Worm (Caenorhabditis elegans) whole organism, L2 larva: ENCODE data around the gene lin-48.

Experiments
- C34F6.9 ChIP-seq: fragments of 150-350 bp; optimal IDR thresholded peaks from 2 replicates; lab custom pipeline; 2014; ENCODE audit warnings: missing biosample characterization, missing genetic modification characterization
- F13H6.1 ChIP-seq: sonication (generic microtip); optimal IDR thresholded peaks from 2 replicates; lab custom pipeline; 2016; ENCODE audit warnings: missing genetic modification characterization, missing compliant biosample characterization
- R02D3.7 ChIP-seq: fragments of 150-350 bp; optimal IDR thresholded peaks from 2 replicates; lab custom pipeline; 2014; ENCODE audit warnings: missing biosample characterization, missing genetic modification characterization
- Y55F3AM.14 ChIP-seq: fragments of 200-800 bp; sonication (Bioruptor generic); optimal IDR thresholded peaks from 2 replicates; lab custom pipeline; 2018; ENCODE audit warnings: mild to moderate bottlenecking, missing genetic modification characterization, missing compliant biosample characterization
- ZK546.5 ChIP-seq: sonication (generic microtip); optimal IDR thresholded peaks from 2 replicates; lab custom pipeline; 2017; ENCODE audit warnings: missing biosample characterization, missing genetic modification characterization
- alr-1 ChIP-seq: fragments of 150-350 bp; optimal IDR thresholded peaks from 2 replicates; lab custom pipeline; 2014; ENCODE audit warnings: missing biosample characterization, missing genetic modification characterization
- aly-2 ChIP-seq: fragments of 150-350 bp; optimal IDR thresholded peaks from 2 replicates; lab custom pipeline; 2014; ENCODE audit warnings: missing biosample characterization, missing genetic modification characterization
- ama-1 ChIP-seq: fragments of 150-350 bp; optimal IDR thresholded peaks from 2 replicates; lab custom pipeline; 2018; ENCODE audit warnings: inconsistent platforms
- blmp-1 ChIP-seq: sonication (generic microtip); optimal IDR thresholded peaks from 2 replicates; lab custom pipeline; 2017; ENCODE audit warnings: missing genetic modification characterization, mild to moderate bottlenecking, missing compliant biosample characterization, antibody characterized with exemption, moderate library complexity; ENCODE audit not compliant: insufficient read depth
- ceh-16 ChIP-seq: fragments of 150-350 bp; optimal IDR thresholded peaks from 2 replicates; lab custom pipeline; 2014; ENCODE audit warnings: missing biosample characterization, missing genetic modification characterization
- ceh-82 ChIP-seq: fragments of 150-350 bp; optimal IDR thresholded peaks from 2 replicates; lab custom pipeline; 2014; ENCODE audit warnings: missing biosample characterization, missing genetic modification characterization
- crh-2 ChIP-seq: sonication (generic microtip); optimal IDR thresholded peaks from 2 replicates; lab custom pipeline; 2017; ENCODE audit warnings: missing biosample characterization, missing genetic modification characterization
- dmd-4 ChIP-seq: sonication (generic microtip); optimal IDR thresholded peaks from 2 replicates; lab custom pipeline; 2017; ENCODE audit warnings: missing biosample characterization, missing genetic modification characterization
- egl-27 ChIP-seq: sonication (generic microtip); optimal IDR thresholded peaks from 3 replicates; lab custom pipeline; 2017; ENCODE audit warnings: missing biosample characterization, missing genetic modification reagents, missing genetic modification characterization
- elt-1 ChIP-seq: fragments of 150-350 bp; optimal IDR thresholded peaks from 2 replicates; lab custom pipeline; 2014; ENCODE audit warnings: missing biosample characterization, missing genetic modification characterization
- elt-3 ChIP-seq: sonication (generic microtip); optimal IDR thresholded peaks from 2 replicates; lab custom pipeline; 2017; ENCODE audit warnings: missing biosample characterization, missing genetic modification characterization
- fos-1 ChIP-seq: fragments of 150-350 bp; optimal IDR thresholded peaks from 2 replicates; lab custom pipeline; 2014; ENCODE audit warnings: missing biosample characterization, missing genetic modification characterization
- gmeb-1 ChIP-seq: fragments of 150-350 bp; optimal IDR thresholded peaks from 2 replicates; lab custom pipeline; 2014; ENCODE audit warnings: missing biosample characterization, missing genetic modification characterization
- lin-11 ChIP-seq: fragments of 150-350 bp; sonication (generic microtip); optimal IDR thresholded peaks from 2 replicates; lab custom pipeline; 2014; ENCODE audit warnings: missing biosample characterization, missing genetic modification characterization, inconsistent platforms, mixed read lengths
- lin-13 ChIP-seq: fragments of 150-350 bp; optimal IDR thresholded peaks from 2 replicates; lab custom pipeline; 2014; ENCODE audit warnings: missing biosample characterization, missing genetic modification reagents, missing genetic modification characterization
- lin-39 ChIP-seq: fragments of 150-350 bp; optimal IDR thresholded peaks from 2 replicates; lab custom pipeline; 2014; ENCODE audit warnings: missing biosample characterization, missing genetic modification reagents, missing genetic modification characterization
- lsy-2 ChIP-seq, 2 experiments: fragments of 150-350 bp in 1 of 2; sonication (generic microtip) in 1 of 2; optimal IDR thresholded peaks; 2 replicates each; lab custom pipeline; 2014 to 2017; ENCODE audit warnings: missing biosample characterization in 2 of 2, missing genetic modification characterization in 2 of 2
- mbf-1 ChIP-seq: sonication (generic microtip); optimal IDR thresholded peaks from 2 replicates; lab custom pipeline; 2017; ENCODE audit warnings: missing biosample characterization, missing genetic modification characterization
- mdl-1 ChIP-seq, 2 experiments: fragments of 150-350 bp in 1 of 2; sonication (generic microtip) in 1 of 2; optimal IDR thresholded peaks; 2 replicates each; lab custom pipeline; 2017; ENCODE audit warnings: missing biosample characterization in 2 of 2, missing genetic modification characterization in 2 of 2
- nhr-10 ChIP-seq: sonication (generic microtip); optimal IDR thresholded peaks from 2 replicates; lab custom pipeline; 2017; ENCODE audit warnings: missing biosample characterization, missing genetic modification characterization
- nhr-11 ChIP-seq: fragments of 150-350 bp; optimal IDR thresholded peaks from 2 replicates; lab custom pipeline; 2014; ENCODE audit warnings: missing biosample characterization, missing genetic modification characterization
- nhr-12 ChIP-seq: fragments of 150-350 bp; optimal IDR thresholded peaks from 2 replicates; lab custom pipeline; 2014; ENCODE audit warnings: missing biosample characterization, missing genetic modification characterization
- nhr-129 ChIP-seq: fragments of 150-350 bp; optimal IDR thresholded peaks from 2 replicates; lab custom pipeline; 2014; ENCODE audit warnings: missing biosample characterization, missing genetic modification characterization
- nhr-23 ChIP-seq: fragments of 150-350 bp; optimal IDR thresholded peaks from 2 replicates; lab custom pipeline; 2014; ENCODE audit warnings: missing biosample characterization, missing genetic modification reagents, missing genetic modification characterization
- nhr-237 ChIP-seq: fragments of 150-350 bp; optimal IDR thresholded peaks from 2 replicates; lab custom pipeline; 2014; ENCODE audit warnings: missing biosample characterization, missing genetic modification characterization
- nhr-25 ChIP-seq: fragments of 150-350 bp; sonication (generic microtip); optimal IDR thresholded peaks from 3 replicates; lab custom pipeline; 2014; ENCODE audit warnings: missing biosample characterization, missing genetic modification characterization
- nhr-6 ChIP-seq: fragments of 150-350 bp; optimal IDR thresholded peaks from 2 replicates; lab custom pipeline; 2014; ENCODE audit warnings: missing biosample characterization, missing genetic modification characterization
- nhr-77 ChIP-seq: fragments of 150-350 bp; optimal IDR thresholded peaks from 2 replicates; lab custom pipeline; 2014; ENCODE audit warnings: missing biosample characterization, missing genetic modification characterization
- peb-1 ChIP-seq: fragments of 150-350 bp; optimal IDR thresholded peaks from 2 replicates; lab custom pipeline; 2014; ENCODE audit warnings: missing biosample characterization, missing genetic modification characterization
- sem-4 ChIP-seq: fragments of 150-350 bp; optimal IDR thresholded peaks from 2 replicates; lab custom pipeline; 2014; ENCODE audit warnings: missing biosample characterization, missing genetic modification reagents, missing genetic modification characterization
- skn-1 ChIP-seq: sonication (generic microtip); optimal IDR thresholded peaks from 2 replicates; lab custom pipeline; 2017; ENCODE audit warnings: missing biosample characterization, missing genetic modification characterization
- sma-3 ChIP-seq: sonication (generic microtip); optimal IDR thresholded peaks from 2 replicates; lab custom pipeline; 2016; ENCODE audit warnings: missing genetic modification reagents, missing genetic modification characterization, missing compliant biosample characterization
- sma-9 ChIP-seq, 2 experiments: fragments of 150-350 bp in 1 of 2; sonication (generic microtip) in 1 of 2; optimal IDR thresholded peaks; 2 replicates each; lab custom pipeline; 2014 to 2016; ENCODE audit warnings: missing genetic modification characterization in 2 of 2, mild to moderate bottlenecking in 1 of 2, missing biosample characterization in 1 of 2, missing compliant biosample characterization in 1 of 2, missing genetic modification reagents in 1 of 2, moderate library complexity in 1 of 2
- snpc-4 ChIP-seq: fragments of 150-350 bp; optimal IDR thresholded peaks from 2 replicates; lab custom pipeline; 2014; ENCODE audit warnings: missing biosample characterization, missing genetic modification characterization
- unc-39 ChIP-seq: fragments of 150-350 bp; optimal IDR thresholded peaks from 2 replicates; lab custom pipeline; 2014; ENCODE audit warnings: missing biosample characterization, missing genetic modification characterization
- zag-1 ChIP-seq: fragments of 150-350 bp; optimal IDR thresholded peaks from 2 replicates; lab custom pipeline; 2014; ENCODE audit warnings: missing biosample characterization, missing genetic modification characterization
- ztf-1 ChIP-seq: fragments of 200-800 bp; sonication (Bioruptor generic); conservative IDR thresholded peaks from 2 replicates; pipeline ENCODE4 v1.3.6; 2022; ENCODE audit warnings: missing genetic modification characterization, missing compliant biosample characterization
- ztf-11 ChIP-seq: sonication (generic microtip); optimal IDR thresholded peaks from 2 replicates; lab custom pipeline; 2017; ENCODE audit warnings: missing biosample characterization, missing genetic modification characterization
- ztf-4 ChIP-seq: fragments of 150-350 bp; optimal IDR thresholded peaks from 2 replicates; lab custom pipeline; 2014; ENCODE audit warnings: missing biosample characterization, missing genetic modification characterization

lin-48 gene

ce11 chrIII:3765460-3765859, 20.2 kb downstream of the lin-48 start, which contains the start of gene C44F1.1:
TSS of gene C44F1.1 (minus strand) at chrIII:3765560.
- TF ChIP-seq nhr-77 (tag; lab: Kevin White, UChicago) (no peak), elt-3 (tag; lab: Kevin White, UChicago) (no peak), fos-1 (tag; lab: Kevin White, UChicago) (no peak), lin-11 (tag; lab: Kevin White, UChicago) (no peak), alr-1 (tag; lab: Kevin White, UChicago) (no peak), gmeb-1 (no peak), ztf-4 (tag; lab: Kevin White, UChicago) (no peak), C34F6.9 (no peak), sma-3 (no peak), skn-1 (tag; lab: Kevin White, UChicago) (no peak), sem-4 (tag; lab: Kevin White, UChicago) (no peak), nhr-237 (tag; lab: Kevin White, UChicago) (no peak), unc-39 (tag; lab: Kevin White, UChicago) (no peak), lin-13 (GFP tag; lab: Kevin White, UChicago) (no peak), nhr-11 (tag; lab: Kevin White, UChicago) (no peak), lsy-2 (tag; optimal IDR thresholded peaks at IDR 0.05; lab: Kevin White, UChicago) (no peak), ceh-16 (tag; lab: Kevin White, UChicago) (no peak), nhr-129 (tag; lab: Kevin White, UChicago) (no peak), lin-39 (tag; lab: Kevin White, UChicago) (no peak), sma-9 (GFP tag; optimal IDR thresholded peaks at IDR 0.05; lab: Kevin White, UChicago) (no peak), sma-9 (tag; optimal IDR thresholded peaks at IDR 0.05; lab: Kevin White, UChicago) (no peak)

- TF ChIP-seq aly-2 = no peak
- TF ChIP-seq blmp-1 (tag; lab: Kevin White, UChicago) = no peak
- no peak for TF ChIP-seq elt-1 (tag; lab: Kevin White, UChicago)
- no peak for TF ChIP-seq ZK546.5 (tag; lab: Kevin White, UChicago)
- TF ChIP-seq mdl-1 (tag; optimal IDR thresholded peaks at IDR 0.05; lab: Kevin White, UChicago) = no peak
- TF ChIP-seq nhr-6 (tag; lab: Kevin White, UChicago) = no peak
- TF ChIP-seq skn-1 (tag; lab: Kevin White, UChicago) = no peak
- no peak for TF ChIP-seq lin-13 (GFP tag; lab: Kevin White, UChicago)
- no peak for TF ChIP-seq peb-1 (tag; lab: Kevin White, UChicago)
- TF ChIP-seq lin-11 (tag; lab: Kevin White, UChicago) = no peak
- TF ChIP-seq unc-39 (tag; lab: Kevin White, UChicago) = no peak
- TF ChIP-seq R02D3.7 (tag; lab: Kevin White, UChicago) = no peak
- no peak for TF ChIP-seq egl-27 (tag; lab: Kevin White, UChicago)
- TF ChIP-seq nhr-237 (tag; lab: Kevin White, UChicago) = no peak
- no peak for TF ChIP-seq nhr-12 (tag; lab: Kevin White, UChicago)
Measured at ce11 chrIII:3768200-3768599, 23.0 kb downstream of the lin-48 start, which contains the start of gene gmeb-3. TSS of gene gmeb-3 (plus strand) at chrIII:3768500.

- TF ChIP-seq snpc-4 (tag; lab: Kevin White, UChicago) (no peak), dmd-4 (no peak), skn-1 (tag; lab: Kevin White, UChicago) (no peak), nhr-77 (tag; lab: Kevin White, UChicago) (no peak), unc-39 (tag; lab: Kevin White, UChicago) (no peak), crh-2 (tag; lab: Kevin White, UChicago) (peak; percentile 62), nhr-237 (tag; lab: Kevin White, UChicago) (no peak), mbf-1 (tag; lab: Kevin White, UChicago) (no peak), sem-4 (tag; lab: Kevin White, UChicago) (no peak), ZK546.5 (tag; lab: Kevin White, UChicago) (no peak), nhr-6 (tag; lab: Kevin White, UChicago) (peak; percentile 60), ztf-4 (tag; lab: Kevin White, UChicago) (no peak), fos-1 (tag; lab: Kevin White, UChicago) (peak; percentile 59), nhr-25 (peak; percentile 40), sma-9 (GFP tag; optimal IDR thresholded peaks at IDR 0.05; lab: Kevin White, UChicago) (peak; percentile 43), sma-9 (tag; optimal IDR thresholded peaks at IDR 0.05; lab: Kevin White, UChicago) (no peak), gmeb-1 (no peak), nhr-129 (tag; lab: Kevin White, UChicago) (peak; percentile 67), lin-39 (tag; lab: Kevin White, UChicago) (no peak), nhr-10 (tag; lab: Kevin White, UChicago) (no peak), peb-1 (tag; lab: Kevin White, UChicago) (no peak), lin-11 (tag; lab: Kevin White, UChicago) (no peak), mdl-1 (tag; optimal IDR thresholded peaks at IDR 0.05; lab: Kevin White, UChicago) (no peak), Y55F3AM.14 (no peak), alr-1 (tag; lab: Kevin White, UChicago) (no peak), ztf-11 (tag; lab: Kevin White, UChicago) (no peak), blmp-1 (tag; lab: Kevin White, UChicago) (peak; percentile 9), elt-1 (tag; lab: Kevin White, UChicago) (no peak), aly-2 (no peak), zag-1 (tag; lab: Kevin White, UChicago) (no peak), C34F6.9 (peak; percentile 65), elt-3 (tag; lab: Kevin White, UChicago) (no peak), ceh-82 (tag; lab: Kevin White, UChicago) (no peak), F13H6.1 (peak; percentile 59), nhr-23 (tag; lab: Kevin White, UChicago) (no peak), nhr-11 (tag; lab: Kevin White, UChicago) (no peak), lin-13 (GFP tag; lab: Kevin White, UChicago) (peak; percentile 3), ztf-1 (GFP tag; lab: Robert Waterston, UW) (no peak), ama-1 (peak; percentile 51), ceh-16 (tag; lab: Kevin White, UChicago) (no peak)
Measured at ce11 chrIII:3773173-3773572, 27.9 kb downstream of the lin-48 start, which contains the start of gene lec-4. TSS of gene lec-4 (minus strand) at chrIII:3773326.
